Fruit fly (Drosophila melanogaster): ENCODE measurements around the gene CG5849.

dm6 chr3R:21719420-21719933 is 20.4 kb upstream of the CG5849 start, which contains the start of gene CG31176:
- TF ChIP-seq achi (GFP tag; optimal IDR thresholded peaks at IDR 0.05) (no peak), Gug (GFP tag; IDR thresholded peaks at IDR 0.05) (no peak), CG6276 (GFP tag; optimal IDR thresholded peaks at IDR 0.05) (no peak), CG8319 (GFP tag; optimal IDR thresholded peaks at IDR 0.05) (no peak), CG6808 (GFP tag; optimal IDR thresholded peaks at IDR 0.05) (no peak), Sox14 (GFP tag; optimal IDR thresholded peaks at IDR 0.05) (no peak), OdsH (GFP tag; optimal IDR thresholded peaks at IDR 0.05) (no peak), topi (GFP tag; optimal IDR thresholded peaks at IDR 0.05) (no peak), Met (GFP tag; optimal IDR thresholded peaks at IDR 0.05) (no peak), eg (GFP tag; IDR thresholded peaks at IDR 0.05) (no peak; the same call in 2 of the 3 replicates), Hr4 (GFP tag; optimal IDR thresholded peaks at IDR 0.05) (no peak), CG11902 (GFP tag; optimal IDR thresholded peaks at IDR 0.05) (no peak), CG6854 (GFP tag; optimal IDR thresholded peaks at IDR 0.05) (no peak), CG9139 (GFP tag; optimal IDR thresholded peaks at IDR 0.05) (no peak)
